Worm (Caenorhabditis elegans) whole organism, L2 larva: ENCODE measurements around the gene pals-29.
A peak's percentile ranks its signal among the peaks of the same experiment; 100 is the strongest.

Source experiments
- F13H6.1 ChIP-seq: sonication (generic microtip); optimal IDR thresholded peaks from 2 replicates; lab custom pipeline; 2016; ENCODE audit warnings: missing genetic modification characterization, missing compliant biosample characterization
- R02D3.7 ChIP-seq: fragments of 150-350 bp; optimal IDR thresholded peaks from 2 replicates; lab custom pipeline; 2014; ENCODE audit warnings: missing biosample characterization, missing genetic modification characterization
- Y55F3AM.14 ChIP-seq: fragments of 200-800 bp; sonication (Bioruptor generic); optimal IDR thresholded peaks from 2 replicates; lab custom pipeline; 2018; ENCODE audit warnings: mild to moderate bottlenecking, missing genetic modification characterization, missing compliant biosample characterization
- ZK546.5 ChIP-seq: sonication (generic microtip); optimal IDR thresholded peaks from 2 replicates; lab custom pipeline; 2017; ENCODE audit warnings: missing biosample characterization, missing genetic modification characterization
- alr-1 ChIP-seq: fragments of 150-350 bp; optimal IDR thresholded peaks from 2 replicates; lab custom pipeline; 2014; ENCODE audit warnings: missing biosample characterization, missing genetic modification characterization
- aly-2 ChIP-seq: fragments of 150-350 bp; optimal IDR thresholded peaks from 2 replicates; lab custom pipeline; 2014; ENCODE audit warnings: missing biosample characterization, missing genetic modification characterization
- ama-1 ChIP-seq: fragments of 150-350 bp; optimal IDR thresholded peaks from 2 replicates; lab custom pipeline; 2018; ENCODE audit warnings: inconsistent platforms
- blmp-1 ChIP-seq: sonication (generic microtip); optimal IDR thresholded peaks from 2 replicates; lab custom pipeline; 2017; ENCODE audit warnings: missing genetic modification characterization, mild to moderate bottlenecking, missing compliant biosample characterization, antibody characterized with exemption, moderate library complexity; ENCODE audit not compliant: insufficient read depth
- ceh-16 ChIP-seq: fragments of 150-350 bp; optimal IDR thresholded peaks from 2 replicates; lab custom pipeline; 2014; ENCODE audit warnings: missing biosample characterization, missing genetic modification characterization
- ceh-82 ChIP-seq: fragments of 150-350 bp; optimal IDR thresholded peaks from 2 replicates; lab custom pipeline; 2014; ENCODE audit warnings: missing biosample characterization, missing genetic modification characterization
- crh-2 ChIP-seq: sonication (generic microtip); optimal IDR thresholded peaks from 2 replicates; lab custom pipeline; 2017; ENCODE audit warnings: missing biosample characterization, missing genetic modification characterization
- dmd-4 ChIP-seq: sonication (generic microtip); optimal IDR thresholded peaks from 2 replicates; lab custom pipeline; 2017; ENCODE audit warnings: missing biosample characterization, missing genetic modification characterization
- gmeb-1 ChIP-seq: fragments of 150-350 bp; optimal IDR thresholded peaks from 2 replicates; lab custom pipeline; 2014; ENCODE audit warnings: missing biosample characterization, missing genetic modification characterization
- lin-11 ChIP-seq: fragments of 150-350 bp; sonication (generic microtip); optimal IDR thresholded peaks from 2 replicates; lab custom pipeline; 2014; ENCODE audit warnings: missing biosample characterization, missing genetic modification characterization, inconsistent platforms, mixed read lengths
- lin-39 ChIP-seq: fragments of 150-350 bp; optimal IDR thresholded peaks from 2 replicates; lab custom pipeline; 2014; ENCODE audit warnings: missing biosample characterization, missing genetic modification reagents, missing genetic modification characterization
- lsy-2 ChIP-seq, 2 experiments: fragments of 150-350 bp in 1 of 2; sonication (generic microtip) in 1 of 2; optimal IDR thresholded peaks; 2 replicates each; lab custom pipeline; 2014 to 2017; ENCODE audit warnings: missing biosample characterization in 2 of 2, missing genetic modification characterization in 2 of 2
- mab-5 ChIP-seq: fragments of 150-350 bp; optimal IDR thresholded peaks from 2 replicates; lab custom pipeline; 2014; ENCODE audit warnings: missing biosample characterization, missing genetic modification characterization
- mbf-1 ChIP-seq: sonication (generic microtip); optimal IDR thresholded peaks from 2 replicates; lab custom pipeline; 2017; ENCODE audit warnings: missing biosample characterization, missing genetic modification characterization
- nhr-10 ChIP-seq: sonication (generic microtip); optimal IDR thresholded peaks from 2 replicates; lab custom pipeline; 2017; ENCODE audit warnings: missing biosample characterization, missing genetic modification characterization
- nhr-11 ChIP-seq: fragments of 150-350 bp; optimal IDR thresholded peaks from 2 replicates; lab custom pipeline; 2014; ENCODE audit warnings: missing biosample characterization, missing genetic modification characterization
- nhr-12 ChIP-seq: fragments of 150-350 bp; optimal IDR thresholded peaks from 2 replicates; lab custom pipeline; 2014; ENCODE audit warnings: missing biosample characterization, missing genetic modification characterization
- nhr-129 ChIP-seq: fragments of 150-350 bp; optimal IDR thresholded peaks from 2 replicates; lab custom pipeline; 2014; ENCODE audit warnings: missing biosample characterization, missing genetic modification characterization
- nhr-21 ChIP-seq: fragments of 150-350 bp; optimal IDR thresholded peaks from 2 replicates; lab custom pipeline; 2014; ENCODE audit warnings: missing biosample characterization, missing genetic modification characterization
- nhr-23 ChIP-seq: fragments of 150-350 bp; optimal IDR thresholded peaks from 2 replicates; lab custom pipeline; 2014; ENCODE audit warnings: missing biosample characterization, missing genetic modification reagents, missing genetic modification characterization
- nhr-237 ChIP-seq: fragments of 150-350 bp; optimal IDR thresholded peaks from 2 replicates; lab custom pipeline; 2014; ENCODE audit warnings: missing biosample characterization, missing genetic modification characterization
- nhr-25 ChIP-seq: fragments of 150-350 bp; sonication (generic microtip); optimal IDR thresholded peaks from 3 replicates; lab custom pipeline; 2014; ENCODE audit warnings: missing biosample characterization, missing genetic modification characterization
- nhr-6 ChIP-seq: fragments of 150-350 bp; optimal IDR thresholded peaks from 2 replicates; lab custom pipeline; 2014; ENCODE audit warnings: missing biosample characterization, missing genetic modification characterization
- nhr-77 ChIP-seq: fragments of 150-350 bp; optimal IDR thresholded peaks from 2 replicates; lab custom pipeline; 2014; ENCODE audit warnings: missing biosample characterization, missing genetic modification characterization
- peb-1 ChIP-seq: fragments of 150-350 bp; optimal IDR thresholded peaks from 2 replicates; lab custom pipeline; 2014; ENCODE audit warnings: missing biosample characterization, missing genetic modification characterization
- sem-4 ChIP-seq: fragments of 150-350 bp; optimal IDR thresholded peaks from 2 replicates; lab custom pipeline; 2014; ENCODE audit warnings: missing biosample characterization, missing genetic modification reagents, missing genetic modification characterization
- skn-1 ChIP-seq: sonication (generic microtip); optimal IDR thresholded peaks from 2 replicates; lab custom pipeline; 2017; ENCODE audit warnings: missing biosample characterization, missing genetic modification characterization
- sma-3 ChIP-seq: sonication (generic microtip); optimal IDR thresholded peaks from 2 replicates; lab custom pipeline; 2016; ENCODE audit warnings: missing genetic modification reagents, missing genetic modification characterization, missing compliant biosample characterization
- sma-9 ChIP-seq, 2 experiments: fragments of 150-350 bp in 1 of 2; sonication (generic microtip) in 1 of 2; optimal IDR thresholded peaks; 2 replicates each; lab custom pipeline; 2014 to 2016; ENCODE audit warnings: missing genetic modification characterization in 2 of 2, mild to moderate bottlenecking in 1 of 2, missing biosample characterization in 1 of 2, missing compliant biosample characterization in 1 of 2, missing genetic modification reagents in 1 of 2, moderate library complexity in 1 of 2
- snpc-4 ChIP-seq: fragments of 150-350 bp; optimal IDR thresholded peaks from 2 replicates; lab custom pipeline; 2014; ENCODE audit warnings: missing biosample characterization, missing genetic modification characterization
- unc-39 ChIP-seq: fragments of 150-350 bp; optimal IDR thresholded peaks from 2 replicates; lab custom pipeline; 2014; ENCODE audit warnings: missing biosample characterization, missing genetic modification characterization
- unc-55 ChIP-seq: fragments of 150-350 bp; sonication (generic microtip); optimal IDR thresholded peaks from 3 replicates; lab custom pipeline; 2014; ENCODE audit warnings: missing biosample characterization, missing genetic modification reagents, missing genetic modification characterization
- unc-62 ChIP-seq: fragments of 150-350 bp; optimal IDR thresholded peaks from 2 replicates; lab custom pipeline; 2014; ENCODE audit warnings: missing biosample characterization, missing genetic modification reagents, missing genetic modification characterization
- zag-1 ChIP-seq: fragments of 150-350 bp; optimal IDR thresholded peaks from 2 replicates; lab custom pipeline; 2014; ENCODE audit warnings: missing biosample characterization, missing genetic modification characterization
- ztf-1 ChIP-seq: fragments of 200-800 bp; sonication (Bioruptor generic); conservative IDR thresholded peaks from 2 replicates; pipeline ENCODE4 v1.3.6; 2022; ENCODE audit warnings: missing genetic modification characterization, missing compliant biosample characterization
- ztf-11 ChIP-seq: sonication (generic microtip); optimal IDR thresholded peaks from 2 replicates; lab custom pipeline; 2017; ENCODE audit warnings: missing biosample characterization, missing genetic modification characterization
- ztf-4 ChIP-seq: fragments of 150-350 bp; optimal IDR thresholded peaks from 2 replicates; lab custom pipeline; 2014; ENCODE audit warnings: missing biosample characterization, missing genetic modification characterization

pals-29 gene

ce11 chrIV:14576471-14576870, 34.1 kb upstream of the pals-29 start:
- TF ChIP-seq unc-55 (no peak), ceh-82 (tag; lab: Kevin White, UChicago) (no peak), nhr-129 (tag; lab: Kevin White, UChicago) (peak; percentile 51), nhr-23 (tag; lab: Kevin White, UChicago) (no peak), ceh-16 (tag; lab: Kevin White, UChicago) (no peak), nhr-6 (tag; lab: Kevin White, UChicago) (no peak), unc-39 (no peak), mab-5 (tag; lab: Kevin White, UChicago) (no peak), F13H6.1 (tag; lab: Kevin White, UChicago) (no peak), Y55F3AM.14 (no peak), aly-2 (tag; lab: Kevin White, UChicago) (no peak), nhr-25 (tag; lab: Kevin White, UChicago) (no peak), lsy-2 (tag; optimal IDR thresholded peaks at IDR 0.05; lab: Kevin White, UChicago) (no peak), lin-11 (tag; lab: Kevin White, UChicago) (no peak), sma-9 (GFP tag; optimal IDR thresholded peaks at IDR 0.05; lab: Kevin White, UChicago) (no peak), sma-9 (tag; optimal IDR thresholded peaks at IDR 0.05; lab: Kevin White, UChicago) (no peak), crh-2 (tag; lab: Kevin White, UChicago) (peak; percentile 25), ama-1 (no peak), nhr-11 (tag; lab: Kevin White, UChicago) (no peak), alr-1 (tag; lab: Kevin White, UChicago) (no peak), nhr-10 (no peak), snpc-4 (tag; lab: Kevin White, UChicago) (peak; percentile 28), dmd-4 (tag; lab: Kevin White, UChicago) (no peak), sem-4 (tag; lab: Kevin White, UChicago) (no peak), nhr-237 (tag; lab: Kevin White, UChicago) (no peak), sma-3 (GFP tag; lab: Kevin White, UChicago) (peak; percentile 32), ztf-1 (no peak), peb-1 (tag; lab: Kevin White, UChicago) (no peak), mbf-1 (no peak), nhr-21 (peak; percentile 4), ztf-11 (tag; lab: Kevin White, UChicago) (no peak), lin-39 (tag; lab: Kevin White, UChicago) (no peak), ZK546.5 (no peak), blmp-1 (no peak), nhr-77 (tag; lab: Kevin White, UChicago) (no peak), unc-62 (no peak), R02D3.7 (tag; lab: Kevin White, UChicago) (no peak), nhr-12 (tag; lab: Kevin White, UChicago) (no peak), gmeb-1 (peak; percentile 23), skn-1 (tag; lab: Kevin White, UChicago) (no peak)
- TF ChIP-seq, all 48 proteins: peak for 6

- TF ChIP-seq dmd-4 (tag; lab: Kevin White, UChicago) = no peak
- TF ChIP-seq nhr-21 = no peak
- no peak for TF ChIP-seq ceh-82 (tag; lab: Kevin White, UChicago)
- no peak for TF ChIP-seq ztf-4 (tag; lab: Kevin White, UChicago)
- no peak for TF ChIP-seq aly-2 (tag; lab: Kevin White, UChicago)
- TF ChIP-seq ceh-16 (tag; lab: Kevin White, UChicago) = no peak
- no peak for TF ChIP-seq alr-1 (tag; lab: Kevin White, UChicago)
- TF ChIP-seq nhr-10 = no peak
- TF ChIP-seq Y55F3AM.14 = no peak
- TF ChIP-seq nhr-23 (tag; lab: Kevin White, UChicago) = no peak
- TF ChIP-seq nhr-237 (tag; lab: Kevin White, UChicago) = no peak
- no peak for TF ChIP-seq zag-1 (tag; lab: Kevin White, UChicago)
- no peak for TF ChIP-seq blmp-1
- no peak for TF ChIP-seq nhr-12 (tag; lab: Kevin White, UChicago)
These were observed 32.0 kb upstream of the pals-29 start, which contains the start of the genes Y57G11B.3 and Y57G11B.5 for ce11 chrIV:14574282-14574869. Gene Y57G11B.3 (minus strand): TSS chrIV:14574382. Gene Y57G11B.5 (plus strand): TSS chrIV:14574819.
